Worm (Caenorhabditis elegans) whole organism, midembryonic: Measurements from ENCODE around the gene plk-1.

ENCODE experiments used
- T22C8.4 ChIP-seq: fragments of 200-800 bp; sonication (Bioruptor generic); IDR thresholded peaks from 2 replicates; pipeline ENCODE4 v1.3.6; 2022; ENCODE audit warnings: missing genetic modification characterization, missing compliant biosample characterization
- cog-1 ChIP-seq: sonication (generic microtip); optimal IDR thresholded peaks from 2 replicates; lab custom pipeline; 2016; ENCODE audit warnings: missing genetic modification characterization, missing compliant biosample characterization
- flt-1 ChIP-seq: fragments of 200-800 bp; sonication (Bioruptor generic); IDR thresholded peaks from 2 replicates; pipeline ENCODE4 v1.3.6; 2022; ENCODE audit warnings: missing genetic modification characterization, missing compliant biosample characterization
- klf-2 ChIP-seq: fragments of 200-800 bp; sonication (Bioruptor generic); conservative IDR thresholded peaks from 2 replicates; pipeline ENCODE4 v1.3.6; 2022; ENCODE audit warnings: missing genetic modification reagents, missing genetic modification characterization, missing compliant biosample characterization
- med-1 ChIP-seq: sonication (generic microtip); optimal IDR thresholded peaks from 2 replicates; lab custom pipeline; 2017; ENCODE audit warnings: missing genetic modification characterization, mild to moderate bottlenecking, missing compliant biosample characterization, antibody characterized with exemption, missing genetic modification reagents; ENCODE audit not compliant: insufficient read depth
- ref-1 ChIP-seq: fragments of 200-800 bp; sonication (Bioruptor generic); conservative IDR thresholded peaks from 2 replicates; pipeline ENCODE4 v1.3.6; 2022; ENCODE audit warnings: missing genetic modification reagents, missing genetic modification characterization, missing compliant biosample characterization
- tab-1 ChIP-seq: fragments of 200-800 bp; sonication (Bioruptor generic); IDR thresholded peaks from 2 replicates; pipeline ENCODE4 v1.3.6; 2022; ENCODE audit warnings: missing genetic modification characterization, missing compliant biosample characterization
- ztf-23 ChIP-seq: fragments of 200-800 bp; sonication (Bioruptor generic); IDR thresholded peaks from 2 replicates; pipeline ENCODE4 v1.3.6; 2022; ENCODE audit warnings: missing genetic modification reagents, missing genetic modification characterization, missing compliant biosample characterization
- ztf-29 ChIP-seq: fragments of 200-800 bp; sonication (Bioruptor generic); IDR thresholded peaks from 2 replicates; pipeline ENCODE4 v1.3.6; 2022; ENCODE audit warnings: missing genetic modification reagents, missing genetic modification characterization, missing compliant biosample characterization

The plk-1 gene

ce11 chrIII:8130177-8130902, 29.2 kb downstream of the plk-1 start, which contains the start of the genes rpl-21 and C14B9.10:
TSS of gene rpl-21 (minus strand) at chrIII:8130227.
TSS of gene C14B9.10 (plus strand) at chrIII:8130852.
- TF ChIP-seq ztf-23 (GFP tag; lab: Robert Waterston, UW), result no peak
- no peak for TF ChIP-seq flt-1 (GFP tag; lab: Robert Waterston, UW)
- no peak for TF ChIP-seq tab-1 (GFP tag; lab: Robert Waterston, UW)
- no peak for TF ChIP-seq med-1 (GFP tag; lab: Kevin White, UChicago)
- no peak for TF ChIP-seq ref-1
- no peak for TF ChIP-seq T22C8.4 (GFP tag; lab: Robert Waterston, UW)
- no peak for TF ChIP-seq ztf-29 (GFP tag; lab: Robert Waterston, UW)
- TF ChIP-seq cog-1 (tag; lab: Kevin White, UChicago), result no peak
- TF ChIP-seq klf-2, result no peak

ce11 chrIII:8132496-8132895, 31.3 kb downstream of the plk-1 start:
- TF ChIP-seq T22C8.4 (GFP tag; lab: Robert Waterston, UW), result no peak

- TF ChIP-seq med-1 (GFP tag; lab: Kevin White, UChicago) (no peak), ztf-29 (GFP tag; lab: Robert Waterston, UW) (no peak), klf-2 (no peak), ztf-23 (GFP tag; lab: Robert Waterston, UW) (no peak), T22C8.4 (GFP tag; lab: Robert Waterston, UW) (no peak)
These were observed 32.2 kb downstream of the plk-1 start, which contains the start of gene C14B9.2 for ce11 chrIII:8133346-8133745. TSS of gene C14B9.2 (plus strand) at chrIII:8133665.

- TF ChIP-seq flt-1 (GFP tag; lab: Robert Waterston, UW) (no peak), ref-1 (no peak), ztf-23 (GFP tag; lab: Robert Waterston, UW) (no peak), ztf-29 (GFP tag; lab: Robert Waterston, UW) (no peak), T22C8.4 (GFP tag; lab: Robert Waterston, UW) (no peak), klf-2 (no peak), tab-1 (GFP tag; lab: Robert Waterston, UW) (no peak), cog-1 (tag; lab: Kevin White, UChicago) (no peak), med-1 (GFP tag; lab: Kevin White, UChicago) (no peak)
These were observed 35.5 kb downstream of the plk-1 start for ce11 chrIII:8136517-8137099.

ce11 chrIII:8137777-8138176, 36.6 kb downstream of the plk-1 start, which contains the start of gene hsp-12.2:
TSS of gene hsp-12.2 (plus strand) at chrIII:8138077.
- TF ChIP-seq cog-1 (tag; lab: Kevin White, UChicago), result no peak
- no peak for TF ChIP-seq klf-2
- no peak for TF ChIP-seq ztf-23 (GFP tag; lab: Robert Waterston, UW)
- no peak for TF ChIP-seq med-1 (GFP tag; lab: Kevin White, UChicago)
- no peak for TF ChIP-seq T22C8.4 (GFP tag; lab: Robert Waterston, UW)
- TF ChIP-seq ztf-29 (GFP tag; lab: Robert Waterston, UW), result no peak
- TF ChIP-seq ref-1, result no peak
- no peak for TF ChIP-seq tab-1 (GFP tag; lab: Robert Waterston, UW)
- no peak for TF ChIP-seq flt-1 (GFP tag; lab: Robert Waterston, UW)

- TF ChIP-seq ztf-23 (GFP tag; lab: Robert Waterston, UW) (no peak), tab-1 (GFP tag; lab: Robert Waterston, UW) (no peak), med-1 (GFP tag; lab: Kevin White, UChicago) (no peak)
These were observed 41.1 kb downstream of the plk-1 start for ce11 chrIII:8142217-8142616.

- no peak for TF ChIP-seq klf-2
- peak; percentile 72; the same call in 1 of the 2 replicates for TF ChIP-seq ztf-23 (GFP tag; lab: Robert Waterston, UW)
- TF ChIP-seq flt-1 (GFP tag; lab: Robert Waterston, UW), result peak; percentile 81
- no peak for TF ChIP-seq tab-1 (GFP tag; lab: Robert Waterston, UW)
These were observed 43.5 kb downstream of the plk-1 start, which contains the start of the genes C14B9.8 and mrpl-18 for ce11 chrIII:8144574-8145065. TSS of gene C14B9.8 (minus strand) at chrIII:8144629. TSS of gene mrpl-18 (plus strand) at chrIII:8145015.

ce11 chrIII:8145971-8146370, 44.8 kb downstream of the plk-1 start:
- no peak for TF ChIP-seq ref-1
- TF ChIP-seq tab-1 (GFP tag; lab: Robert Waterston, UW), result no peak
- no peak for TF ChIP-seq flt-1 (GFP tag; lab: Robert Waterston, UW)
- no peak for TF ChIP-seq ztf-29 (GFP tag; lab: Robert Waterston, UW)
- no peak for TF ChIP-seq klf-2
- TF ChIP-seq T22C8.4 (GFP tag; lab: Robert Waterston, UW), result no peak
- no peak for TF ChIP-seq med-1 (GFP tag; lab: Kevin White, UChicago)

- TF ChIP-seq tab-1 (GFP tag; lab: Robert Waterston, UW) (no peak), ref-1 (no peak), med-1 (GFP tag; lab: Kevin White, UChicago) (no peak), T22C8.4 (GFP tag; lab: Robert Waterston, UW) (no peak), klf-2 (no peak), ztf-29 (GFP tag; lab: Robert Waterston, UW) (no peak), ztf-23 (GFP tag; lab: Robert Waterston, UW) (no peak), flt-1 (GFP tag; lab: Robert Waterston, UW) (no peak), cog-1 (tag; lab: Kevin White, UChicago) (no peak)
These were observed 47.6 kb downstream of the plk-1 start, which contains the start of gene D2007.2 for ce11 chrIII:8148751-8149150. TSS of gene D2007.2 (plus strand) at chrIII:8148963.
